Worm (Caenorhabditis elegans) whole organism, early embryonic: ENCODE measurements around the gene ife-4.

Experiments
- F13C5.2 ChIP-seq: sonication (generic microtip); optimal IDR thresholded peaks from 2 replicates; lab custom pipeline; 2017; ENCODE audit warnings: mild to moderate bottlenecking, missing genetic modification characterization, inconsistent platforms, missing compliant biosample characterization
- aly-1 ChIP-seq: sonication (generic microtip); optimal IDR thresholded peaks from 2 replicates; lab custom pipeline; 2016; ENCODE audit warnings: missing genetic modification characterization, missing compliant biosample characterization
- ama-1 ChIP-seq: fragments of 150-350 bp; optimal IDR thresholded peaks from 2 replicates; lab custom pipeline; 2014
- ceh-13 ChIP-seq: fragments of 200-800 bp; sonication (Bioruptor generic); optimal IDR thresholded peaks from 2 replicates; lab custom pipeline; 2018; ENCODE audit warnings: mild to moderate bottlenecking, missing genetic modification characterization, missing compliant biosample characterization
- ceh-36 ChIP-seq: sonication (generic microtip); optimal IDR thresholded peaks from 2 replicates; lab custom pipeline; 2016; ENCODE audit warnings: missing genetic modification characterization, inconsistent platforms, missing compliant biosample characterization
- ets-7 ChIP-seq: sonication (generic microtip); optimal IDR thresholded peaks from 2 replicates; lab custom pipeline; 2016; ENCODE audit warnings: missing genotype, missing genetic modification characterization, missing compliant biosample characterization
- flt-1 ChIP-seq: fragments of 200-800 bp; sonication (Bioruptor generic); IDR thresholded peaks from 2 replicates; pipeline ENCODE4 v1.3.6; 2022; ENCODE audit warnings: missing genetic modification characterization, missing compliant biosample characterization
- hmbx-1 ChIP-seq: sonication (generic microtip); optimal IDR thresholded peaks from 2 replicates; lab custom pipeline; 2016; ENCODE audit warnings: mild to moderate bottlenecking, missing genetic modification characterization, missing compliant biosample characterization
- hmg-4 ChIP-seq: fragments of 200-800 bp; sonication (Bioruptor generic); optimal IDR thresholded peaks from 2 replicates; lab custom pipeline; 2018; ENCODE audit warnings: mild to moderate bottlenecking, missing genetic modification characterization, missing compliant biosample characterization
- hnd-1 ChIP-seq: sonication (generic microtip); optimal IDR thresholded peaks from 2 replicates; lab custom pipeline; 2016; ENCODE audit warnings: missing genetic modification characterization, missing compliant biosample characterization
- pes-1 ChIP-seq: fragments of 200-800 bp; sonication (Bioruptor generic); IDR thresholded peaks from 2 replicates; pipeline ENCODE4 v1.3.6; 2022; ENCODE audit warnings: missing genetic modification reagents, missing genetic modification characterization, missing compliant biosample characterization
- scrt-1 ChIP-seq: fragments of 200-800 bp; sonication (Bioruptor generic); IDR thresholded peaks from 2 replicates; pipeline ENCODE4 v1.3.6; 2022; ENCODE audit warnings: missing genetic modification characterization, missing compliant biosample characterization
- sea-1 ChIP-seq: fragments of 200-800 bp; sonication (Bioruptor generic); conservative IDR thresholded peaks from 2 replicates; pipeline ENCODE4 v1.3.6; 2022; ENCODE audit warnings: missing genetic modification characterization, missing compliant biosample characterization
- tbx-37 ChIP-seq: fragments of 200-800 bp; sonication (Bioruptor generic); conservative IDR thresholded peaks from 2 replicates; pipeline ENCODE4 v1.3.6; 2022; ENCODE audit warnings: missing genetic modification reagents, missing genetic modification characterization, missing compliant biosample characterization

DNA sequence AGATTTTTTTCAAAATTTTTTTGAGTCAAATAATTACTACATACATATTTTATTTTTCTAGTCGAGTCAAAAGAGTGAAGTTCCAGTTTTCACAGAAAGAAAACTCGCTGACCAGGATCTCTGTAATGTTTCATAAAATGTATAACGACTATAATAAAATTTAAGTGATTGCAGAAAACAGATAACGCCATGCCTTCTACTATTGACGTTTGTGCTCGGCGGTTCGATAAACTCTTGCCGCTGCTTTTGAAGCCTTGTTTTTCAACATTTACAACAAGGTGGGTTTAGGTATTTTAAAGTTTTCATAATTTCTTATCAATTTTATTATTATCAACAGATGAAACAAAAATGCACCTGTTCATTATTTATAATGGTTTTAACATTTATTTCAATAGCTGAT, 21.4 kb downstream of the ife-4 start, which contains the start of gene lmp-2:
- TF ChIP-seq tbx-37: no peak
- TF ChIP-seq ceh-36 (tag; lab: Kevin White, UChicago): no peak
- TF ChIP-seq ceh-13 (GFP tag; lab: Kevin White, UChicago): no peak
- no peak for TF ChIP-seq ama-1
- no peak for TF ChIP-seq hmg-4
- TF ChIP-seq hmbx-1 (tag; lab: Kevin White, UChicago): no peak
- no peak for TF ChIP-seq flt-1 (GFP tag; lab: Robert Waterston, UW)
- no peak for TF ChIP-seq F13C5.2 (tag; lab: Kevin White, UChicago)
- no peak for TF ChIP-seq ets-7 (tag; lab: Kevin White, UChicago)
- no peak for TF ChIP-seq pes-1 (GFP tag; lab: Robert Waterston, UW)
- no peak for TF ChIP-seq hnd-1 (tag; lab: Kevin White, UChicago)
- no peak for TF ChIP-seq scrt-1
- no peak for TF ChIP-seq sea-1 (GFP tag; lab: Robert Waterston, UW)
- TF ChIP-seq aly-1 (tag; lab: Kevin White, UChicago): no peak
